Worm (Caenorhabditis elegans) whole organism, midembryonic: ENCODE measurements around the gene Y7A5A.7.

Experiments
- T22C8.4 ChIP-seq: fragments of 200-800 bp; sonication (Bioruptor generic); IDR thresholded peaks from 2 replicates; pipeline ENCODE4 v1.3.6; 2022; ENCODE audit warnings: missing genetic modification characterization, missing compliant biosample characterization
- cog-1 ChIP-seq: sonication (generic microtip); optimal IDR thresholded peaks from 2 replicates; lab custom pipeline; 2016; ENCODE audit warnings: missing genetic modification characterization, missing compliant biosample characterization
- flt-1 ChIP-seq: fragments of 200-800 bp; sonication (Bioruptor generic); IDR thresholded peaks from 2 replicates; pipeline ENCODE4 v1.3.6; 2022; ENCODE audit warnings: missing genetic modification characterization, missing compliant biosample characterization
- klf-2 ChIP-seq: fragments of 200-800 bp; sonication (Bioruptor generic); conservative IDR thresholded peaks from 2 replicates; pipeline ENCODE4 v1.3.6; 2022; ENCODE audit warnings: missing genetic modification reagents, missing genetic modification characterization, missing compliant biosample characterization
- med-1 ChIP-seq: sonication (generic microtip); optimal IDR thresholded peaks from 2 replicates; lab custom pipeline; 2017; ENCODE audit warnings: missing genetic modification characterization, mild to moderate bottlenecking, missing compliant biosample characterization, antibody characterized with exemption, missing genetic modification reagents; ENCODE audit not compliant: insufficient read depth
- ref-1 ChIP-seq: fragments of 200-800 bp; sonication (Bioruptor generic); conservative IDR thresholded peaks from 2 replicates; pipeline ENCODE4 v1.3.6; 2022; ENCODE audit warnings: missing genetic modification reagents, missing genetic modification characterization, missing compliant biosample characterization
- tab-1 ChIP-seq: fragments of 200-800 bp; sonication (Bioruptor generic); IDR thresholded peaks from 2 replicates; pipeline ENCODE4 v1.3.6; 2022; ENCODE audit warnings: missing genetic modification characterization, missing compliant biosample characterization
- ztf-23 ChIP-seq: fragments of 200-800 bp; sonication (Bioruptor generic); IDR thresholded peaks from 2 replicates; pipeline ENCODE4 v1.3.6; 2022; ENCODE audit warnings: missing genetic modification reagents, missing genetic modification characterization, missing compliant biosample characterization
- ztf-29 ChIP-seq: fragments of 200-800 bp; sonication (Bioruptor generic); IDR thresholded peaks from 2 replicates; pipeline ENCODE4 v1.3.6; 2022; ENCODE audit warnings: missing genetic modification reagents, missing genetic modification characterization, missing compliant biosample characterization

Gene Y7A5A.7

ce11 chrX:15831537-15831936 is 27.6 kb upstream of the Y7A5A.7 start:
- TF ChIP-seq ref-1 (GFP tag; lab: Robert Waterston, UW), result no peak
- TF ChIP-seq tab-1 (GFP tag; lab: Robert Waterston, UW), result no peak
- no peak for TF ChIP-seq cog-1 (tag; lab: Kevin White, UChicago)
- no peak for TF ChIP-seq klf-2 (GFP tag; lab: Robert Waterston, UW)
- TF ChIP-seq med-1 (GFP tag; lab: Kevin White, UChicago), result no peak
- TF ChIP-seq T22C8.4 (GFP tag; lab: Robert Waterston, UW), result no peak
- TF ChIP-seq ztf-29 (GFP tag; lab: Robert Waterston, UW), result no peak
- no peak for TF ChIP-seq ztf-23 (GFP tag; lab: Robert Waterston, UW)
- no peak for TF ChIP-seq flt-1

ce11 chrX:15828059-15828458 is 24.1 kb upstream of the Y7A5A.7 start, which contains the start of gene Y7A5A.20:
Gene Y7A5A.20 (plus strand): TSS chrX:15828359.
- TF ChIP-seq T22C8.4 (GFP tag; lab: Robert Waterston, UW) (no peak), med-1 (GFP tag; lab: Kevin White, UChicago) (no peak), klf-2 (GFP tag; lab: Robert Waterston, UW) (no peak), ztf-23 (GFP tag; lab: Robert Waterston, UW) (no peak), tab-1 (GFP tag; lab: Robert Waterston, UW) (no peak)

ce11 chrX:15826866-15827265 is 22.9 kb upstream of the Y7A5A.7 start, which contains the start of gene Y7A5A.9:
Gene Y7A5A.9 (plus strand): TSS chrX:15827166.
- TF ChIP-seq flt-1, result no peak
- no peak for TF ChIP-seq ztf-23 (GFP tag; lab: Robert Waterston, UW)
- TF ChIP-seq cog-1 (tag; lab: Kevin White, UChicago), result no peak
- no peak for TF ChIP-seq med-1 (GFP tag; lab: Kevin White, UChicago)

- TF ChIP-seq cog-1 (tag; lab: Kevin White, UChicago) (no peak), ztf-23 (GFP tag; lab: Robert Waterston, UW) (no peak), klf-2 (GFP tag; lab: Robert Waterston, UW) (no peak), ref-1 (GFP tag; lab: Robert Waterston, UW) (no peak), med-1 (GFP tag; lab: Kevin White, UChicago) (no peak), tab-1 (GFP tag; lab: Robert Waterston, UW) (no peak), flt-1 (no peak), T22C8.4 (GFP tag; lab: Robert Waterston, UW) (no peak), ztf-29 (GFP tag; lab: Robert Waterston, UW) (no peak)
Observed at ce11 chrX:15822197-15822596, 18.2 kb upstream of the Y7A5A.7 start, which contains the start of gene Y7A5A.8. Gene Y7A5A.8 (plus strand): TSS chrX:15822497.

- TF ChIP-seq med-1 (GFP tag; lab: Kevin White, UChicago), result no peak
- TF ChIP-seq tab-1 (GFP tag; lab: Robert Waterston, UW), result no peak
- TF ChIP-seq ztf-23 (GFP tag; lab: Robert Waterston, UW), result no peak
- no peak for TF ChIP-seq ref-1 (GFP tag; lab: Robert Waterston, UW)
- TF ChIP-seq cog-1 (tag; lab: Kevin White, UChicago), result no peak
- no peak for TF ChIP-seq klf-2 (GFP tag; lab: Robert Waterston, UW)
- no peak for TF ChIP-seq T22C8.4 (GFP tag; lab: Robert Waterston, UW)
- no peak for TF ChIP-seq flt-1
- TF ChIP-seq ztf-29 (GFP tag; lab: Robert Waterston, UW), result no peak
Observed at ce11 chrX:15814548-15814947, 10.6 kb upstream of the Y7A5A.7 start.

ce11 chrX:15811341-15811740 is 7.4 kb upstream of the Y7A5A.7 start:
- no peak for TF ChIP-seq ref-1 (GFP tag; lab: Robert Waterston, UW)
- TF ChIP-seq T22C8.4 (GFP tag; lab: Robert Waterston, UW), result no peak
- no peak for TF ChIP-seq flt-1
- no peak for TF ChIP-seq ztf-29 (GFP tag; lab: Robert Waterston, UW)
- TF ChIP-seq cog-1 (tag; lab: Kevin White, UChicago), result no peak
- no peak for TF ChIP-seq ztf-23 (GFP tag; lab: Robert Waterston, UW)
- TF ChIP-seq tab-1 (GFP tag; lab: Robert Waterston, UW), result no peak
- no peak for TF ChIP-seq klf-2 (GFP tag; lab: Robert Waterston, UW)
- TF ChIP-seq med-1 (GFP tag; lab: Kevin White, UChicago), result no peak

ce11 chrX:15801827-15802226 is 2.1 kb downstream of the Y7A5A.7 start:
- TF ChIP-seq flt-1 (no peak), tab-1 (GFP tag; lab: Robert Waterston, UW) (no peak), klf-2 (GFP tag; lab: Robert Waterston, UW) (no peak), med-1 (GFP tag; lab: Kevin White, UChicago) (no peak), ztf-23 (GFP tag; lab: Robert Waterston, UW) (no peak), cog-1 (tag; lab: Kevin White, UChicago) (no peak), ref-1 (GFP tag; lab: Robert Waterston, UW) (no peak), T22C8.4 (GFP tag; lab: Robert Waterston, UW) (no peak), ztf-29 (GFP tag; lab: Robert Waterston, UW) (no peak)

- TF ChIP-seq tab-1 (GFP tag; lab: Robert Waterston, UW) (no peak), ztf-29 (GFP tag; lab: Robert Waterston, UW) (no peak), ref-1 (GFP tag; lab: Robert Waterston, UW) (no peak), med-1 (GFP tag; lab: Kevin White, UChicago) (no peak), ztf-23 (GFP tag; lab: Robert Waterston, UW) (no peak), T22C8.4 (GFP tag; lab: Robert Waterston, UW) (no peak), cog-1 (tag; lab: Kevin White, UChicago) (no peak), flt-1 (no peak), klf-2 (GFP tag; lab: Robert Waterston, UW) (no peak)
Observed at ce11 chrX:15799595-15799994, 4.4 kb downstream of the Y7A5A.7 start, which contains the start of gene Y7A5A.6. Gene Y7A5A.6 (minus strand): TSS chrX:15799695.

- TF ChIP-seq ztf-29 (GFP tag; lab: Robert Waterston, UW), result no peak
- TF ChIP-seq flt-1, result no peak
- no peak for TF ChIP-seq ztf-23 (GFP tag; lab: Robert Waterston, UW)
- TF ChIP-seq med-1 (GFP tag; lab: Kevin White, UChicago), result no peak
- TF ChIP-seq klf-2 (GFP tag; lab: Robert Waterston, UW), result no peak
- no peak for TF ChIP-seq tab-1 (GFP tag; lab: Robert Waterston, UW)
- no peak for TF ChIP-seq ref-1 (GFP tag; lab: Robert Waterston, UW)
- no peak for TF ChIP-seq T22C8.4 (GFP tag; lab: Robert Waterston, UW)
- TF ChIP-seq cog-1 (tag; lab: Kevin White, UChicago), result no peak
Observed at ce11 chrX:15796633-15797032, 7.3 kb downstream of the Y7A5A.7 start.
